Fruit fly (Drosophila melanogaster): ENCODE data around the gene RpL36A.

RpL36A gene

dm6 chr2L:8071112-8071976 lies 28.6 kb upstream of the RpL36A start, which contains the start of gene poe (continued):
- no peak for TF ChIP-seq Hr51 (GFP tag; optimal IDR thresholded peaks at IDR 0.05)
- TF ChIP-seq CG3726 (GFP tag; IDR thresholded peaks at IDR 0.05), result no peak
- no peak for TF ChIP-seq CG11723 (GFP tag; optimal IDR thresholded peaks at IDR 0.05)
- TF ChIP-seq lab (GFP tag; optimal IDR thresholded peaks at IDR 0.05), result no peak
- no peak for TF ChIP-seq Tbp (GFP tag; optimal IDR thresholded peaks at IDR 0.05)
- peak; percentile 33 for TF ChIP-seq BEAF-32 (GFP tag; optimal IDR thresholded peaks at IDR 0.05)
- peak; percentile 40 for TF ChIP-seq HmgD (GFP tag; optimal IDR thresholded peaks at IDR 0.05)
- peak; percentile 96 for TF ChIP-seq CG14710 (tag; optimal IDR thresholded peaks at IDR 0.05)
- no peak for TF ChIP-seq CG12236 (GFP tag; optimal IDR thresholded peaks at IDR 0.05)
- TF ChIP-seq CG9727 (GFP tag; optimal IDR thresholded peaks at IDR 0.05), result peak; percentile 49
- no peak for TF ChIP-seq slp2 (GFP tag; optimal IDR thresholded peaks at IDR 0.05)
- no peak for TF ChIP-seq Dip3 (GFP tag; optimal IDR thresholded peaks at IDR 0.05)
- no peak for TF ChIP-seq aop (GFP tag; IDR thresholded peaks at IDR 0.05)
- TF ChIP-seq CG30431 (GFP tag; optimal IDR thresholded peaks at IDR 0.05), result no peak
- no peak for TF ChIP-seq tup (GFP tag; optimal IDR thresholded peaks at IDR 0.05)
- TF ChIP-seq CG32772 (GFP tag; IDR thresholded peaks at IDR 0.05), result no peak; the same call in 1 of the 2 replicates
- no peak for TF ChIP-seq Hey (tag; optimal IDR thresholded peaks at IDR 0.05)
- peak; percentile 44 for TF ChIP-seq CG4424 (GFP tag; optimal IDR thresholded peaks at IDR 0.05)
- TF ChIP-seq ara (GFP tag; IDR thresholded peaks at IDR 0.05), result peak; percentile 61
- no peak for TF ChIP-seq Hmr (GFP tag; optimal IDR thresholded peaks at IDR 0.05)
- no peak for TF ChIP-seq Adf1 (GFP tag; IDR thresholded peaks at IDR 0.05)
- no peak for TF ChIP-seq CG9609 (GFP tag; optimal IDR thresholded peaks at IDR 0.05)
- TF ChIP-seq Lhr (GFP tag; optimal IDR thresholded peaks at IDR 0.05), result no peak
- peak; percentile 63 for TF ChIP-seq CrebB (tag; optimal IDR thresholded peaks at IDR 0.05)
- no peak for TF ChIP-seq Elba2 (GFP tag; optimal IDR thresholded peaks at IDR 0.05)
- no peak for TF ChIP-seq fd64A (GFP tag; optimal IDR thresholded peaks at IDR 0.05)
- TF ChIP-seq CG32767 (GFP tag; IDR thresholded peaks at IDR 0.05), result 0 out of 2 replicates have a peak, but pooled peaks have one; percentile 31
- no peak for TF ChIP-seq sim (GFP tag; IDR thresholded peaks at IDR 0.05)
- no peak for TF ChIP-seq CG12219 (GFP tag; optimal IDR thresholded peaks at IDR 0.05)
- peak; percentile 47 for TF ChIP-seq CG30403 (GFP tag; optimal IDR thresholded peaks at IDR 0.05)
- no peak for TF ChIP-seq ken (GFP tag; IDR thresholded peaks at IDR 0.05)
- TF ChIP-seq Dbx (GFP tag; IDR thresholded peaks at IDR 0.05), result no peak
- TF ChIP-seq sisA (GFP tag; IDR thresholded peaks at IDR 0.05), result no peak
- no peak for TF ChIP-seq CG7357 (GFP tag; IDR thresholded peaks at IDR 0.05)
- no peak for TF ChIP-seq Doc2 (GFP tag; IDR thresholded peaks at IDR 0.05)
- no peak for TF ChIP-seq tio (GFP tag; optimal IDR thresholded peaks at IDR 0.05)
- TF ChIP-seq CG7271 (tag; optimal IDR thresholded peaks at IDR 0.05), result peak; percentile 11
- 0 out of 2 replicates have a peak, but pooled peaks have one; percentile 44 for TF ChIP-seq HLH3B (GFP tag; IDR thresholded peaks at IDR 0.05)
- TF ChIP-seq CG12659 (GFP tag; optimal IDR thresholded peaks at IDR 0.05), result peak; percentile 67
- no peak for TF ChIP-seq CG8478 (optimal IDR thresholded peaks at IDR 0.05)
- no peak for TF ChIP-seq so (GFP tag; IDR thresholded peaks at IDR 0.05)
- TF ChIP-seq CG6272 (GFP tag; IDR thresholded peaks at IDR 0.05), result no peak
- peak; percentile 44 for TF ChIP-seq CG2116 (GFP tag; optimal IDR thresholded peaks at IDR 0.05)
- TF ChIP-seq mirr (GFP tag; optimal IDR thresholded peaks at IDR 0.05), result no peak
- peak; percentile 22; the same call in 2 of the 3 replicates for TF ChIP-seq CG34224 (GFP tag; IDR thresholded peaks at IDR 0.05; ENCODE audit: partially characterized antibody)
- TF ChIP-seq chm (GFP tag; IDR thresholded peaks at IDR 0.05), result no peak
- no peak for TF ChIP-seq onecut (GFP tag; IDR thresholded peaks at IDR 0.05)
- TF ChIP-seq CG17912 (GFP tag; optimal IDR thresholded peaks at IDR 0.05), result no peak
- TF ChIP-seq CG3163 (GFP tag; optimal IDR thresholded peaks at IDR 0.05), result no peak
- TF ChIP-seq ci (GFP tag; IDR thresholded peaks at IDR 0.05), result peak; percentile 56; the same call in 1 of the 3 replicates
